Worm (Caenorhabditis elegans) whole organism, midembryonic: ENCODE results near the gene ugt-13.

Experiments used
- med-1 ChIP-seq: sonication (generic microtip); optimal IDR thresholded peaks from 2 replicates; lab custom pipeline; 2017; ENCODE audit warnings: missing genetic modification characterization, mild to moderate bottlenecking, missing compliant biosample characterization, antibody characterized with exemption, missing genetic modification reagents; ENCODE audit not compliant: insufficient read depth
- ref-1 ChIP-seq: fragments of 200-800 bp; sonication (Bioruptor generic); conservative IDR thresholded peaks from 2 replicates; pipeline ENCODE4 v1.3.6; 2022; ENCODE audit warnings: missing genetic modification reagents, missing genetic modification characterization, missing compliant biosample characterization

- TF ChIP-seq med-1, result no peak
- TF ChIP-seq ref-1 (GFP tag; lab: Robert Waterston, UW), result no peak
These were observed 13.7 kb upstream of the ugt-13 start, which contains the start of gene ugt-11 for ce11 chrV:4894971-4895370.
